Worm (Caenorhabditis elegans) whole organism, L3 larva: ENCODE data around the gene nhr-208.

Source experiments
- aly-2 ChIP-seq: fragments of 150-350 bp; optimal IDR thresholded peaks from 2 replicates; lab custom pipeline; 2014; ENCODE audit warnings: missing biosample characterization, missing genetic modification characterization
- nhr-43 ChIP-seq: sonication (generic microtip); optimal IDR thresholded peaks from 2 replicates; lab custom pipeline; 2016; ENCODE audit warnings: mild to moderate bottlenecking, missing genetic modification characterization, missing compliant biosample characterization; ENCODE audit not compliant: poor library complexity, severe bottlenecking
- unc-39 ChIP-seq: sonication (generic microtip); optimal IDR thresholded peaks from 4 replicates; lab custom pipeline; 2017; ENCODE audit warnings: missing biosample characterization, missing genetic modification characterization

- no peak for TF ChIP-seq nhr-43
- no peak for TF ChIP-seq aly-2 (tag; lab: Kevin White, UChicago)
- no peak for TF ChIP-seq unc-39 (tag; lab: Kevin White, UChicago)
Measured at ce11 chrV:12070419-12070818, 23.7 kb upstream of the nhr-208 start, which contains the start of gene kmo-1.
